Fruit fly (Drosophila melanogaster): Measurements from ENCODE around the gene CG33169.

CG33169 gene

DNA sequence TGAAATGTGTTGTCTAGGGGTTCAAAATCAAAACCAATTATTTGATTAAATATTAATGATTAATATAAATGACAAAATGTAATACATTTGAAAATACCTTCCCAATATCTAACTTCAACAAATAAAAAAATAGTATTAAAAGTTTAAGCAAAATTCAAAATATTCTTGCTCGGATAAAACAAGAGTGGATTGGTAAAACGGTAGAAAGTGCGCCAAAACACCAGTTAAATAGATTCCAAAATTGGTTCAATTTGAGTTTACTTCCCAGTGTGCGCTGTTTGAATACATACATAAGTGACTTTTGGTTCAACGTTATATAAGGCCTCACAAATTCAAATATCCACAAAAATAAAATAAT, 1.4 kb downstream of the CG33169 start:
- TF ChIP-seq psq (optimal IDR thresholded peaks at IDR 0.05) (no peak), pan (optimal IDR thresholded peaks at IDR 0.05) (no peak), Dll (optimal IDR thresholded peaks at IDR 0.05) (no peak), CG8478 (optimal IDR thresholded peaks at IDR 0.05) (no peak), usp (GFP tag; optimal IDR thresholded peaks at IDR 0.05) (no peak), EcR (GFP tag; optimal IDR thresholded peaks at IDR 0.05) (no peak)

DNA sequence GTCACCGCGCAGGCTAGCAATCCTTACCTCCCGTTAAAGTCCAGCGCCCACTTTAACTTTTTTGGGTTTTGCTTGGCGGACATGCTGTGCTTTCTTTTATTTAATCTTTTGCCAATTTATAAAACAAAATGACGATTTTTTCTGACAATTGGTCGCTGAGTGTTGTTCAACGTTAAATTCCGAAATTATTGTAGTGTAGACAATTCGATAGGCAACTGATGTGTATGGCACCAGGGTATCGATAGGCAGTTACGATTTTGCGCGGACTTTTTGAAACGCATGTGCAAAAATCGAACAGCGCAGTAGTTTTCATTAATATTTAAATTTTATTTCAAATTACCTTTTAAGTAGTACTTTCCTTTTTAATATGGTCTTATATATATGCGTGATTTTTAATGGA, 4.4 kb downstream of the CG33169 start, which contains the start of gene EMC4:
Gene EMC4 (minus strand): TSS at position 174 of the 400 bp plus-strand sequence.
- TF ChIP-seq Dll (optimal IDR thresholded peaks at IDR 0.05) (no peak), usp (GFP tag; optimal IDR thresholded peaks at IDR 0.05) (no peak), pan (optimal IDR thresholded peaks at IDR 0.05) (no peak), CG8478 (optimal IDR thresholded peaks at IDR 0.05) (no peak), psq (optimal IDR thresholded peaks at IDR 0.05) (no peak), EcR (GFP tag; optimal IDR thresholded peaks at IDR 0.05) (no peak)

DNA sequence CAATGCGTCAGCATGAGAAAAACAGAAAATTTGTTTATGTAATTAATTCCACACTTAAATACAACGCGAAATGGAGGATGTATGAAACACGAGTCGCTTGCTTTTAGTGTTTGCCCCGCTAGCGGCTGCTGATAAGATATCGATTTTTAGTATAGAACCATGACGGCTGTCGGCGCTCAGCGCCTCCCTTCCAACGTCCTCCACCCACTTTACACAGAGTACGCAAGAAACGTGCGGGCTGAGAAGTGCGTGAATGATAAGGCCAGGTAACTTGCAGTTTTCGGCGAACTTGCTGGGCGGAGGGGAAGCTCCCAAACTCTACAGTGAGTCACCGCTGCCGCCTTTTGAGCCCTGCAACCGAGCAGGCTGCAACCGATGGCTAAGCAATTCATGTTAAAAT, 6.7 kb downstream of the CG33169 start:
- TF ChIP-seq usp (GFP tag; optimal IDR thresholded peaks at IDR 0.05) (no peak), Dll (optimal IDR thresholded peaks at IDR 0.05) (no peak)

DNA sequence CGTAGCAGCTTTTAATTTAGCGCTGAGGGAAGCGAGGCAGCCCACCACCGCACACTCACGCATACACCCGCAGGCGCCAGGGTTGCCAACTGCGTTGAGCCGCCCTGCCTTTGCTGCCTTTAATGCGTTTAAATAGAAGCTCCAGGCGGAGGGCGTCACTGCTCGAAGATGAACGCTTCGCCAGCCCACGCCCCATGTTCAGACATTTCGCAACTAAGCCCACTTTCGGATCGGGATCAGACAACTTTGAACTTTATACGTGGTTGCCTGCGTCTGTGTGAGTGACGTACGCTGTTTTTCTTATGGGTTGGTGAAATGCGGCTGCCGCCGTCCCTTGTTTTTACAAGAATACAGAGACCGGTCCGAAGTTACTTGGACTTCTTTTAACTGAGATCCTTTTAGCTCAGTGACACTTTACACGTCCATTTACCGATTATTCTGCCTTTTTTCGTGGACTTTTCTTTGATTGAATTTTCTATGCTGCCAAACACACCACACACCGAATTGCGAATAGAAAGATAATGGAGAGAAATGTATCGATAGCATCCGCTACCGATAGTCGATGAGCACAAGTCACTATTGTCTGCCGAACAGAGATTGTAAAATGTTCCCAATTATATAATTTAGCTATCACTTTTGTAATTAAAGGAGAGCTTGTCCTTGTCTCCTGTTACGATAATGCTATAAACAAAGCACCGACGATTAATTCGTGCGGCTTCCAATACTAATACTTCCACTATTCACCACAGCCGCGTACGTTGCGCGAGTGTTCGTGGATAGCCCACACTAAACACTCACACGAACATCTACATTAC, 7.6 kb downstream of the CG33169 start:
- TF ChIP-seq pan (optimal IDR thresholded peaks at IDR 0.05), result peak; percentile 54
- no peak for TF ChIP-seq EcR (GFP tag; optimal IDR thresholded peaks at IDR 0.05)
- no peak for TF ChIP-seq psq (optimal IDR thresholded peaks at IDR 0.05)
- TF ChIP-seq CG8478 (optimal IDR thresholded peaks at IDR 0.05), result no peak

DNA sequence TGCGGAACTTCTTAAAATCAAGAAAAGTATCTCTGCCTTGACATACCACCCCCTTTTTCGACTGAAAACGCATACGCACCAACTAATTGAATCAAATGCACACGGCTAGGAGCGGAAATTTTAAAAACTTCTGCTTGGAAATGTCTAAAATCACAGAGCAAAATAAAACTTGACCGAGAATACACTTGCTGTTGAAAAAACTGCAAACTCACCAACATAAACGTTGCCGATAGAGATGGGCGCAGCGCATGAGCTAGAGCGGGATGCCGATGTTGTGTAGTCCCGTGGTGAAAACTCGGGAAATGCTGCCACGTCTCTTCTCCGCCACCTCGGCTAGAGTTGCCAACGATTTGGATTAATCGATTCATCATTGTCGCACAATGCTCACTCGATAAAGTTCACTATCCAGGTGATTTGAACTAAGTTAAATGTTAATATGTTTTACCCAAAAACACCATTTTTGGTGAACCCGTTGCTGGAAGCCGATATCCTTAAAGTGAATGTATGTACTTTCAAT, 8.2 kb downstream of the CG33169 start, which contains the start of the genes CG11109 and Arf1:
Gene CG11109 (plus strand): TSS at position 356 of the 517 bp plus-strand sequence.
Gene Arf1 (minus strand): TSS at position 387 of the 517 bp plus-strand sequence.
- TF ChIP-seq CG8478 (optimal IDR thresholded peaks at IDR 0.05) (no peak), pan (optimal IDR thresholded peaks at IDR 0.05) (no peak), usp (GFP tag; optimal IDR thresholded peaks at IDR 0.05) (no peak), Dll (optimal IDR thresholded peaks at IDR 0.05) (no peak), psq (optimal IDR thresholded peaks at IDR 0.05) (no peak), EcR (GFP tag; optimal IDR thresholded peaks at IDR 0.05) (no peak)

DNA sequence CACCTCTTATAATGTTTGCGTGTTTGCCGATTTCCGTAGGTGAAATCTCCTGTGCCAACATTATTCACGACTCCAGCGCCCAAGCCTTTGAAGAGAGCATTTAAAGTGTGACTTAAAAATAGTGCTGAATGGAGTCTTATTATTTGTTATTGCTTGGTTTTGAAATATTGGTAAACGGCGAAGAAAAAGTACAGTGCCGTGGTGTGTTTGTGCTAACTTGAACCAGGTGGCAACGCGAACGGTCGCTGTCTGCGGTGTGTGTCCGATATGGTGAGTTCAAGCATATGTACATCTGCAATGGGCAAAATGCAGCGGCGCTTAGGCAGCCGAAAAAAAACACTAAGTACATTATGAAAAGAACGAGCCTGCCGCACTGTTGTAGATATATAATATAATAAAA, 14.3 kb downstream of the CG33169 start:
- TF ChIP-seq psq (optimal IDR thresholded peaks at IDR 0.05) (no peak), CG8478 (optimal IDR thresholded peaks at IDR 0.05) (no peak)

DNA sequence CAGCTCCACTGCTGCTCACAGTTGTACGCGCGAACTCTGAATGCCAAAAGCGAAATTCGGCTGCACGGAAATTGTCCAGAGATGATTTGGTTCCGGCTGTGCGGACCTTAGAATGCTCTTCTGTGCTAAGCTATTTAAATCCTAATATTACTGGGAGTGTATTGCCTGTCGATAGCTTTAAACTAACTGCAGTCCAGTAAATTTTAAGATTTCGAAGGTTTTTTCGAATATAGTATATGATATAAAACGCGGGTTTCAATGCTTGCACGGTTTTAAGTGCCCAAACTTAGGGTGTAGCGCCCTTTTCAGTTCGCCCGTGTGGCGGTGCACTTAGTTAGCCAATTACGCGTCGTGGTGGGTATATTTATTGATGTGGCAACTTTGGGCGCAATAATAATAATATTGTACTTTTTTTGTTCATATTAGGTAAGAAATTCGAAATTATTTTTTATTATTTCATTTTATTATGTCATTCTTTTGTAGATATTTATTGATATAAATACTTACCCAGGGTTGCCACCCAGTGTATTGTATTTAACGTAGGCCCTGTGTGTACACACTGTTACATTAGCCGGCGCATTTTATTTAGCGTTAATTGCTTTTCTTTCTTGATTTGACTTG, 15.2 kb downstream of the CG33169 start, which contains the start of the genes Chro and Ssl1:
Gene Chro (minus strand): TSS at position 262 of the 621 bp plus-strand sequence.
Gene Ssl1 (plus strand): TSS at position 367 of the 621 bp plus-strand sequence.
- TF ChIP-seq psq (optimal IDR thresholded peaks at IDR 0.05) (no peak), CG8478 (optimal IDR thresholded peaks at IDR 0.05) (no peak), EcR (GFP tag; optimal IDR thresholded peaks at IDR 0.05) (peak in 1 of 2 experiments; percentile 69), Dll (optimal IDR thresholded peaks at IDR 0.05) (no peak), pan (optimal IDR thresholded peaks at IDR 0.05) (no peak), usp (GFP tag; optimal IDR thresholded peaks at IDR 0.05) (no peak)

DNA sequence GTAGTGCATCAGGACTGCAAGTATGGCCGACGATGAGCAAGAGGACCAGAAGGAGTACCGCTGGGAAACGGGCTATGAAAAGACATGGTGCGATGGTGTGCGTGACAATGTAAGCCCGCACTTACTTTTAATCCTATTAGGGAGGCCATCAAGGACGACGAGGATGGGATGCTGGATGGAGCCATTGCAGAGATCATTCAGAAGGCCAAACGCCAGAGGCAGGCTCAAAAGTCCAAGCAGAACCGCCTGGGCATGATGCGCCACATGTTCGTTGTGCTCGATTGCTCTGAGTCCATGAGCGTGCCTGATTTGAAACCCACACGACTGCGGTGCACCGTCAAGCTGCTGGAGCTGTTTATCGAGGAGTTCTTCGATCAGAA, 15.7 kb downstream of the CG33169 start:
- TF ChIP-seq Dll (optimal IDR thresholded peaks at IDR 0.05) (no peak), psq (optimal IDR thresholded peaks at IDR 0.05) (no peak), EcR (GFP tag; optimal IDR thresholded peaks at IDR 0.05) (no peak), pan (optimal IDR thresholded peaks at IDR 0.05) (no peak), CG8478 (optimal IDR thresholded peaks at IDR 0.05) (no peak), usp (GFP tag; optimal IDR thresholded peaks at IDR 0.05) (no peak)

DNA sequence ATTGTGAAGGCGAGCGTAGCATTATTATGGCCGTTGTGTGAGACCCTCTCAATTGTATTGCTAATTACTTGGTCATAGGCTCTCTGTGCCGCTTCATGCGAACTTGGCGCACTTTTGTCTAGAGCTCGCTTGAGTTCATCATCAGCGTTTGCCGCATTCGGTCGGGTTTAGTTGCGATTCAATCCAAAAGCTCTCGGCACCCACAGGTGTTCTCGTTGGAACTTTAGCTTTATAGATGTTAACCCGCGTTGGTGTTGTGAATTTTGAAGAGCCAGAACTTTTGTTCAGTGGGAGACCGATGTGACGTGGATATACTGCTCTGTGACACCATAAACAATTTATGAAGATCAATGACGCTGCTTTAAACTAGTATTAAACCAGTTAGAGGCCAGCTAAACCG, 17.2 kb downstream of the CG33169 start, which contains the start of gene slif:
Gene slif (plus strand): TSS at position 132 of the 400 bp plus-strand sequence.
- TF ChIP-seq usp (GFP tag; optimal IDR thresholded peaks at IDR 0.05), result no peak
- no peak for TF ChIP-seq Dll (optimal IDR thresholded peaks at IDR 0.05)
- no peak for TF ChIP-seq pan (optimal IDR thresholded peaks at IDR 0.05)
- no peak for TF ChIP-seq psq (optimal IDR thresholded peaks at IDR 0.05)
- TF ChIP-seq CG8478 (optimal IDR thresholded peaks at IDR 0.05), result no peak
- TF ChIP-seq EcR (GFP tag; optimal IDR thresholded peaks at IDR 0.05), result no peak

DNA sequence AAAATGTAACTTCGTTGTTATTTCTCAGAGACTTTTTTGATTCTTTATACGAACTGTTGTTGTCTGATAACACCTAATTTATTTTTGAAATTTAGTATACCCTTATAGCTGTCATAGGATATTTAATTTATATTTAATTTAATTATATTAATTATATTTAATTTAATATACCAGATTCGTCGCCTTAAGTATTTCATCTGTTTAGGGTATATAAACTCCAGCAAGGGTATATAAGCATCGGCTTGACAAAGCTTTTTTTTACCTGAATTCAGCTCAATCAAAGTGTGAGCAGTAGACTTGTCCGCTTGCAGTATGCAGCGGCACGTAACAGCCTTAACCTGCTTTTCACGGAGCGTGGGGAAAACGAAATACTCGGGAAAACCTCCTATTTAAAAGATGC, 20.0 kb downstream of the CG33169 start:
- TF ChIP-seq Dll (optimal IDR thresholded peaks at IDR 0.05), result no peak
- TF ChIP-seq usp (GFP tag; optimal IDR thresholded peaks at IDR 0.05), result no peak
- TF ChIP-seq CG8478 (optimal IDR thresholded peaks at IDR 0.05), result no peak
- no peak for TF ChIP-seq EcR (GFP tag; optimal IDR thresholded peaks at IDR 0.05)
- no peak for TF ChIP-seq psq (optimal IDR thresholded peaks at IDR 0.05)
- no peak for TF ChIP-seq pan (optimal IDR thresholded peaks at IDR 0.05)

DNA sequence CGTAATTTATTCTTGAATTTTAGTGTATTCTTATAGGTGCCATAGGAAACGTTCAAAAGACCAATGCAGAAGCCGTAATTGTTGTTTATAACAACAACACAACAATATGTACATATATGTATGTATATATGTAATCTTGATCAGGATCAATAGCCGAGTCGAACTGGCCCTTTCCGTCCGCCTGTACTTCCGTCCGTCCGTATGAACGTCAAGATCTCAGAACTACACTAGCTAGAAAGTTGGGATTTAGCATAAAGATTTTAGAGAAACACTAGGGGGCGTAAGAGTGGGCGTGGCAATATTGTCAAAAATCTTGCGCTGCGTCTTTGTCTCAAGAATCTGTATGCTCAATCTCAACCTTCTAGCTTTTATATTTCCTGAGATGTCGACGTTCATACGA, 20.8 kb downstream of the CG33169 start:
- TF ChIP-seq pan (optimal IDR thresholded peaks at IDR 0.05) (no peak), EcR (GFP tag; optimal IDR thresholded peaks at IDR 0.05) (no peak), psq (optimal IDR thresholded peaks at IDR 0.05) (no peak), CG8478 (optimal IDR thresholded peaks at IDR 0.05) (no peak), Dll (optimal IDR thresholded peaks at IDR 0.05) (no peak), usp (GFP tag; optimal IDR thresholded peaks at IDR 0.05) (no peak)

DNA sequence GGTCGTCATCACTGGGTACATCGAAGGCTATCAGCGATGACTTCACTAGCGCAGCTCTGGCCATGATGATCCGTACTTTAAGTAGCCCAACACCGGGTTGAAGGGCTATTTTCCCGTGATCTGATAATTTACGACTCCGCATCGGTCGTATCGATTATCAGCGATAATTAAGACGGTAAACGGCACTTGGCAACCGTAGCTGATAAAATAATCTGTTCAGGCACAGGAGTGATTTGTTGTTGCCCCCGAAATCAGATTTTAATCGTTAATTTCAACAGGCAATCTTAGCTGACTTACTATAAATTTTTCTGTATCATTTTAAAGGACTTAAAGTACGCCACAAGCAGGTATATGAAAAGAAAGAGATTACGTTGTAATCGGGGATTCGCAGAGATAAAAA, 22.2 kb downstream of the CG33169 start:
- TF ChIP-seq pan (optimal IDR thresholded peaks at IDR 0.05) (no peak), psq (optimal IDR thresholded peaks at IDR 0.05) (no peak), EcR (GFP tag; optimal IDR thresholded peaks at IDR 0.05) (no peak), Dll (optimal IDR thresholded peaks at IDR 0.05) (no peak), usp (GFP tag; optimal IDR thresholded peaks at IDR 0.05) (no peak), CG8478 (optimal IDR thresholded peaks at IDR 0.05) (no peak)
